Worm (Caenorhabditis elegans) whole organism, L3 larva: ENCODE data around the gene golg-4.

Experiments used
- R02D3.7 ChIP-seq: fragments of 150-350 bp; optimal IDR thresholded peaks from 2 replicates; lab custom pipeline; 2014; ENCODE audit warnings: missing biosample characterization, missing genetic modification characterization
- aly-2 ChIP-seq: fragments of 150-350 bp; optimal IDR thresholded peaks from 2 replicates; lab custom pipeline; 2014; ENCODE audit warnings: missing biosample characterization, missing genetic modification characterization
- ama-1 ChIP-seq: fragments of 150-350 bp; optimal IDR thresholded peaks from 2 replicates; lab custom pipeline; 2018
- ceh-16 ChIP-seq: sonication (generic microtip); optimal IDR thresholded peaks from 2 replicates; lab custom pipeline; 2017; ENCODE audit warnings: missing biosample characterization, missing genetic modification characterization
- ceh-28 ChIP-seq: fragments of 150-350 bp; optimal IDR thresholded peaks from 2 replicates; lab custom pipeline; 2014; ENCODE audit warnings: missing biosample characterization, missing genetic modification reagents, missing genetic modification characterization
- ceh-82 ChIP-seq: fragments of 150-350 bp; optimal IDR thresholded peaks from 2 replicates; lab custom pipeline; 2014; ENCODE audit warnings: missing biosample characterization, missing genetic modification characterization
- egl-5 ChIP-seq: fragments of 150-350 bp; optimal IDR thresholded peaks from 2 replicates; lab custom pipeline; 2017; ENCODE audit warnings: missing biosample characterization, missing genetic modification reagents, missing genetic modification characterization, inconsistent platforms
- elt-1 ChIP-seq: fragments of 150-350 bp; optimal IDR thresholded peaks from 2 replicates; lab custom pipeline; 2014; ENCODE audit warnings: missing biosample characterization, missing genetic modification characterization
- elt-2 ChIP-seq: sonication (generic microtip); optimal IDR thresholded peaks from 2 replicates; lab custom pipeline; 2016; ENCODE audit warnings: missing genetic modification reagents, mild to moderate bottlenecking, missing genetic modification characterization, missing compliant biosample characterization
- elt-3 ChIP-seq, 3 experiments: fragments of 150-350 bp in 1 of 3; sonication (generic microtip) in 2 of 3; optimal IDR thresholded peaks; 2 replicates in 2 of 3; 4 replicates in 1 of 3; lab custom pipeline; 2014 to 2017; ENCODE audit warnings: missing biosample characterization in 3 of 3, missing genetic modification characterization in 3 of 3
- fkh-2 ChIP-seq: fragments of 150-350 bp; optimal IDR thresholded peaks from 2 replicates; lab custom pipeline; 2014; ENCODE audit warnings: missing biosample characterization, missing genetic modification reagents, missing genetic modification characterization
- fos-1 ChIP-seq: fragments of 150-350 bp; optimal IDR thresholded peaks from 2 replicates; lab custom pipeline; 2014; ENCODE audit warnings: missing biosample characterization, missing genetic modification characterization
- jun-1 ChIP-seq: fragments of 150-350 bp; optimal IDR thresholded peaks from 2 replicates; lab custom pipeline; 2014; ENCODE audit warnings: missing biosample characterization, missing genetic modification reagents, missing genetic modification characterization
- lin-15B ChIP-seq: fragments of 150-350 bp; optimal IDR thresholded peaks from 2 replicates; lab custom pipeline; 2014; ENCODE audit warnings: missing biosample characterization, missing genetic modification characterization
- lin-39 ChIP-seq: fragments of 150-350 bp; optimal IDR thresholded peaks from 2 replicates; lab custom pipeline; 2018; ENCODE audit warnings: missing biosample characterization, missing genetic modification reagents, missing genetic modification characterization
- mdl-1 ChIP-seq: fragments of 150-350 bp; optimal IDR thresholded peaks from 2 replicates; lab custom pipeline; 2014; ENCODE audit warnings: missing biosample characterization, missing genetic modification characterization
- nfya-1 ChIP-seq: sonication (generic microtip); optimal IDR thresholded peaks from 2 replicates; lab custom pipeline; 2017; ENCODE audit warnings: missing genetic modification characterization, mild to moderate bottlenecking, missing compliant biosample characterization, antibody characterized with exemption, moderate library complexity; ENCODE audit not compliant: insufficient read depth
- nhr-11 ChIP-seq: fragments of 150-350 bp; optimal IDR thresholded peaks from 2 replicates; lab custom pipeline; 2014; ENCODE audit warnings: missing biosample characterization, missing genetic modification characterization
- nhr-12 ChIP-seq: fragments of 150-350 bp; optimal IDR thresholded peaks from 2 replicates; lab custom pipeline; 2014; ENCODE audit warnings: missing biosample characterization, missing genetic modification characterization
- nhr-23 ChIP-seq: fragments of 150-350 bp; optimal IDR thresholded peaks from 2 replicates; lab custom pipeline; 2014; ENCODE audit warnings: missing biosample characterization, missing genetic modification reagents, missing genetic modification characterization
- nhr-237 ChIP-seq: fragments of 150-350 bp; optimal IDR thresholded peaks from 2 replicates; lab custom pipeline; 2014; ENCODE audit warnings: missing biosample characterization, missing genetic modification characterization
- nhr-28 ChIP-seq: fragments of 150-350 bp; optimal IDR thresholded peaks from 2 replicates; lab custom pipeline; 2014; ENCODE audit warnings: missing biosample characterization, missing genetic modification characterization
- nhr-43 ChIP-seq: sonication (generic microtip); optimal IDR thresholded peaks from 2 replicates; lab custom pipeline; 2016; ENCODE audit warnings: mild to moderate bottlenecking, missing genetic modification characterization, missing compliant biosample characterization; ENCODE audit not compliant: poor library complexity, severe bottlenecking
- nhr-76 ChIP-seq: fragments of 150-350 bp; sonication (generic microtip); optimal IDR thresholded peaks from 5 replicates; lab custom pipeline; 2014; ENCODE audit warnings: missing biosample characterization, missing genetic modification characterization
- nhr-77 ChIP-seq: fragments of 150-350 bp; optimal IDR thresholded peaks from 2 replicates; lab custom pipeline; 2014; ENCODE audit warnings: missing biosample characterization, missing genetic modification characterization
- pqm-1 ChIP-seq: fragments of 150-350 bp; optimal IDR thresholded peaks from 2 replicates; lab custom pipeline; 2017; ENCODE audit warnings: missing biosample characterization, missing genetic modification characterization, inconsistent platforms
- sea-2 ChIP-seq: fragments of 150-350 bp; sonication (generic microtip); optimal IDR thresholded peaks from 4 replicates; lab custom pipeline; 2014; ENCODE audit warnings: missing biosample characterization, missing genetic modification reagents, missing genetic modification characterization
- tbx-2 ChIP-seq: sonication (generic microtip); optimal IDR thresholded peaks from 2 replicates; lab custom pipeline; 2016; ENCODE audit warnings: mild to moderate bottlenecking, missing genetic modification characterization, missing compliant biosample characterization
- unc-39 ChIP-seq: sonication (generic microtip); optimal IDR thresholded peaks from 4 replicates; lab custom pipeline; 2017; ENCODE audit warnings: missing biosample characterization, missing genetic modification characterization
- unc-62 ChIP-seq: fragments of 150-350 bp; sonication (generic microtip); optimal IDR thresholded peaks from 4 replicates; lab custom pipeline; 2014; ENCODE audit warnings: missing biosample characterization, missing genetic modification reagents, missing genetic modification characterization
- zag-1 ChIP-seq: fragments of 150-350 bp; optimal IDR thresholded peaks from 2 replicates; lab custom pipeline; 2014; ENCODE audit warnings: missing biosample characterization, missing genetic modification characterization
- ztf-11 ChIP-seq: fragments of 150-350 bp; optimal IDR thresholded peaks from 2 replicates; lab custom pipeline; 2014; ENCODE audit warnings: missing biosample characterization, missing genetic modification characterization
- ztf-4 ChIP-seq: fragments of 150-350 bp; optimal IDR thresholded peaks from 2 replicates; lab custom pipeline; 2014; ENCODE audit warnings: missing biosample characterization, missing genetic modification characterization

golg-4 gene

ce11 chrIII:3423924-3424323, 18.6 kb downstream of the golg-4 start:
- no peak for TF ChIP-seq nhr-11

- TF ChIP-seq ama-1 (lab: Kevin White, UChicago) (no peak), nhr-23 (tag; lab: Kevin White, UChicago) (no peak), elt-1 (no peak), ceh-82 (tag; lab: Kevin White, UChicago) (no peak), egl-5 (no peak), ceh-16 (no peak), nhr-76 (tag; lab: Kevin White, UChicago) (no peak), elt-2 (tag; lab: Kevin White, UChicago) (no peak), lin-15B (tag; lab: Kevin White, UChicago) (no peak), unc-62 (GFP tag; lab: Kevin White, UChicago) (no peak), fkh-2 (tag; lab: Kevin White, UChicago) (no peak), nhr-43 (no peak), fos-1 (tag; lab: Kevin White, UChicago) (no peak), unc-39 (tag; lab: Kevin White, UChicago) (no peak), pqm-1 (no peak), nhr-28 (tag; lab: Kevin White, UChicago) (no peak), lin-39 (tag; lab: Kevin White, UChicago) (no peak), nhr-12 (no peak)
Observed at ce11 chrIII:3425438-3425837, 20.1 kb downstream of the golg-4 start, which contains the start of gene metl-18. Gene metl-18, plus strand, starts transcription at chrIII:3425738.

- no peak for TF ChIP-seq nhr-237
- TF ChIP-seq ceh-16, result no peak
- TF ChIP-seq nhr-76 (tag; lab: Kevin White, UChicago), result no peak
- no peak for TF ChIP-seq jun-1 (tag; lab: Kevin White, UChicago)
- no peak for TF ChIP-seq pqm-1
- no peak for TF ChIP-seq ceh-82 (tag; lab: Kevin White, UChicago)
- TF ChIP-seq nfya-1 (tag; lab: Kevin White, UChicago), result peak; percentile 12
- no peak for TF ChIP-seq unc-39 (tag; lab: Kevin White, UChicago)
- no peak for TF ChIP-seq fkh-2 (tag; lab: Kevin White, UChicago)
- TF ChIP-seq zag-1 (tag; lab: Kevin White, UChicago), result no peak
- TF ChIP-seq sea-2 (GFP tag; lab: Kevin White, UChicago), result no peak
- peak; percentile 2 for TF ChIP-seq elt-2 (tag; lab: Kevin White, UChicago)
- TF ChIP-seq mdl-1 (tag; lab: Kevin White, UChicago), result no peak
Observed at ce11 chrIII:3426741-3427140, 21.4 kb downstream of the golg-4 start.

- TF ChIP-seq elt-2 (tag; lab: Kevin White, UChicago) (no peak), nfya-1 (tag; lab: Kevin White, UChicago) (no peak), ceh-82 (tag; lab: Kevin White, UChicago) (no peak)
Observed at ce11 chrIII:3428574-3428973, 23.2 kb downstream of the golg-4 start.

DNA sequence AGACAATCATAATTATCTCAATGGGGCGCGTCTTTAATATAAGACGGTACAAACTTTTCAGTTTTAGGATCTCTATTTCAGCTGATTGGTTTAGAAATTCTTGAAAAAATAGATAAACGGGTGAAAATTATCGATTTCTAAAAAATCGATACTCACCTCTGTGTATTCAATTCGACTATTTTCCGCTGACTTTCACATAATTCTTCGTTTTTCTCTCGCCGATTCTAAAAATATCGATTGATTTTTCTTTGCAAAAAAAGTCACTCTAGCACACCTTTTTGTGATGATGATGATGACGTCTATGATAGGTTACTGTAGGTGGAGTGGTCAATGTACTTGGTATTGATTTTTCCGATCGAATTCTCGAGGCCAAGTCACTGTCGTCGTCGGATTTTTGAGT, 24.4 kb downstream of the golg-4 start:
- no peak for TF ChIP-seq ztf-11 (tag; lab: Kevin White, UChicago)
- TF ChIP-seq ceh-28 (tag; lab: Kevin White, UChicago), result peak; percentile 76
- no peak for TF ChIP-seq aly-2 (tag; lab: Kevin White, UChicago)

ce11 chrIII:3430667-3431066, 25.3 kb downstream of the golg-4 start:
- TF ChIP-seq ztf-4 (tag; lab: Kevin White, UChicago) (no peak), nhr-12 (no peak), ceh-28 (tag; lab: Kevin White, UChicago) (peak; percentile 67), egl-5 (no peak)

- TF ChIP-seq ceh-82 (tag; lab: Kevin White, UChicago) (no peak), nhr-23 (tag; lab: Kevin White, UChicago) (no peak), lin-15B (tag; lab: Kevin White, UChicago) (no peak), elt-1 (no peak), mdl-1 (tag; lab: Kevin White, UChicago) (no peak), nhr-77 (tag; lab: Kevin White, UChicago) (no peak), unc-62 (GFP tag; lab: Kevin White, UChicago) (no peak), nhr-237 (no peak), ceh-16 (no peak), R02D3.7 (tag; lab: Kevin White, UChicago) (no peak), tbx-2 (no peak), elt-3 (tag; optimal IDR thresholded peaks at IDR 0.05; lab: Kevin White, UChicago) (no peak)
Observed at ce11 chrIII:3431385-3431784, 26.0 kb downstream of the golg-4 start, which contains the start of gene K01A11.1. Gene K01A11.1, minus strand, starts transcription at chrIII:3431485.
